Worm (Caenorhabditis elegans): ENCODE data around the gene srw-59.

DNA sequence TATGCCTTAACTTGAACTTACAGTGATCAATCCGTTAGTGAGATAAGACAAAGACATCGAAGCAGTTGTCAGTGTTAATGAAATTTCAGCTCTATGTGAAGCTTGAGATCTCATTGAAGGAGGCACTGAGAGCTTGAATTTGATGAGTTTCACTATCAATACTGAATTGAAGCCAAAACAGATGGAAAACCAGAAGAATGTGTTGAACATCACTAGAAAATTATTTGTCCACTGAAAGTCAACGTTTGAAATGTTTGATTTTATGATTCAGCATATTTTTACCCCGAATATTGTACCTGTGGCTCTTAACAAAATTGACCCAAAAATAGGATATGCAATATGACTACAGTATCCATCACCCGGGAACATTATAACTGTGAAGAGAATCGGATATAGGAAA lies 20.0 kb upstream of the srw-59 start:
- TF ChIP-seq K02D7.2 (tag; optimal IDR thresholded peaks at IDR 0.05) (no peak), pqm-1 (tag; optimal IDR thresholded peaks at IDR 0.05) (no peak), ama-1 (optimal IDR thresholded peaks at IDR 0.05) (no peak), ceh-24 (tag; optimal IDR thresholded peaks at IDR 0.05) (no peak), F13H6.1 (tag; optimal IDR thresholded peaks at IDR 0.05) (no peak), elt-2 (tag; optimal IDR thresholded peaks at IDR 0.05) (no peak), ceh-9 (tag; optimal IDR thresholded peaks at IDR 0.05) (no peak), madf-2 (tag; optimal IDR thresholded peaks at IDR 0.05) (no peak)

Data from whole organism, late embryonic.